Worm (Caenorhabditis elegans) whole organism, young adult: ENCODE measurements around the gene bbs-8.

Experiments used
- F22D6.2 ChIP-seq: sonication (generic microtip); optimal IDR thresholded peaks from 2 replicates; lab custom pipeline; 2016; ENCODE audit warnings: mild to moderate bottlenecking, missing genetic modification characterization, missing compliant biosample characterization
- F33H1.4 ChIP-seq: fragments of 200-800 bp; sonication (Bioruptor generic); IDR thresholded peaks from 2 replicates; pipeline ENCODE4 v1.3.6; 2022; ENCODE audit warnings: missing genetic modification reagents, missing genetic modification characterization, missing compliant biosample characterization
- F49E8.2 ChIP-seq: sonication (generic microtip); optimal IDR thresholded peaks from 3 replicates; lab custom pipeline; 2017; ENCODE audit warnings: missing genetic modification characterization, mild to moderate bottlenecking, missing compliant biosample characterization, antibody characterized with exemption, moderate library complexity; ENCODE audit not compliant: insufficient read depth
- F52B5.7 ChIP-seq: sonication (generic microtip); optimal IDR thresholded peaks from 2 replicates; lab custom pipeline; 2016; ENCODE audit warnings: mild to moderate bottlenecking, missing genetic modification characterization, missing compliant biosample characterization
- Y53G8AR.9 ChIP-seq: fragments of 200-800 bp; sonication (Bioruptor generic); conservative IDR thresholded peaks from 2 replicates; pipeline ENCODE4 v1.3.6; 2022; ENCODE audit warnings: missing genetic modification reagents, missing genetic modification characterization, missing compliant biosample characterization
- ccch-3 ChIP-seq: fragments of 200-800 bp; sonication (Bioruptor generic); optimal IDR thresholded peaks from 2 replicates; lab custom pipeline; 2018; ENCODE audit warnings: mild to moderate bottlenecking, missing genetic modification characterization, missing compliant biosample characterization
- dpff-1 ChIP-seq: sonication (generic microtip); optimal IDR thresholded peaks from 2 replicates; lab custom pipeline; 2017; ENCODE audit warnings: mild to moderate bottlenecking, missing genetic modification characterization, missing compliant biosample characterization
- dpl-1 ChIP-seq: fragments of 150-350 bp; optimal IDR thresholded peaks from 2 replicates; lab custom pipeline; 2014; ENCODE audit warnings: missing biosample characterization, missing genetic modification reagents, missing genetic modification characterization
- ets-4 ChIP-seq: fragments of 200-800 bp; sonication (Bioruptor generic); optimal IDR thresholded peaks from 2 replicates; lab custom pipeline; 2018; ENCODE audit warnings: mild to moderate bottlenecking, missing genetic modification characterization, missing compliant biosample characterization
- let-607 ChIP-seq, 2 experiments: fragments of 200-800 bp in 1 of 2; sonication (Bioruptor generic) in 1 of 2; sonication (generic microtip) in 1 of 2; optimal IDR thresholded peaks; 2 replicates each; lab custom pipeline; 2016 to 2018; ENCODE audit warnings: mild to moderate bottlenecking in 2 of 2, missing compliant biosample characterization in 2 of 2, missing genetic modification characterization in 2 of 2, moderate library complexity in 2 of 2, missing genotype in 1 of 2
- mxl-1 ChIP-seq: sonication (generic microtip); optimal IDR thresholded peaks from 2 replicates; lab custom pipeline; 2016; ENCODE audit warnings: missing genetic modification characterization, missing compliant biosample characterization
- nhr-90 ChIP-seq: sonication (generic microtip); optimal IDR thresholded peaks from 2 replicates; lab custom pipeline; 2016; ENCODE audit warnings: missing genotype, mild to moderate bottlenecking, missing genetic modification characterization, missing compliant biosample characterization
- tbx-9 ChIP-seq: sonication (generic microtip); optimal IDR thresholded peaks from 2 replicates; lab custom pipeline; 2016; ENCODE audit warnings: borderline replicate concordance, missing genetic modification characterization, inconsistent platforms, missing compliant biosample characterization

- TF ChIP-seq ets-4 = no peak
- TF ChIP-seq F52B5.7 (tag; lab: Kevin White, UChicago) = no peak
- no peak for TF ChIP-seq ccch-3 (GFP tag; lab: Kevin White, UChicago)
- TF ChIP-seq dpff-1 (tag; lab: Kevin White, UChicago) = no peak
- no peak for TF ChIP-seq dpl-1 (GFP tag; lab: Kevin White, UChicago)
- TF ChIP-seq let-607 (tag; optimal IDR thresholded peaks at IDR 0.05; lab: Kevin White, UChicago) = no peak
- no peak for TF ChIP-seq mxl-1 (tag; lab: Kevin White, UChicago)
- no peak for TF ChIP-seq tbx-9 (tag; lab: Kevin White, UChicago)
- TF ChIP-seq F22D6.2 = no peak
- no peak for TF ChIP-seq F49E8.2
- no peak for TF ChIP-seq nhr-90 (tag; lab: Kevin White, UChicago)
- no peak for TF ChIP-seq F33H1.4 (GFP tag; lab: Robert Waterston, UW)
- no peak for TF ChIP-seq Y53G8AR.9 (GFP tag; lab: Robert Waterston, UW)
Measured at ce11 chrV:6773735-6774134, 8.9 kb upstream of the bbs-8 start, which contains the start of gene ZC404.16.
